Fruit fly (Drosophila melanogaster) Kc167 (cell line): ENCODE measurements around the gene Reck.

Source experiments
- insv ChIP-seq: fragments of >200 bp; optimal IDR thresholded peaks from 3 replicates; lab custom pipeline; 2018; ENCODE audit warnings: missing external identifiers
- psq ChIP-seq: fragments of >200 bp; optimal IDR thresholded peaks from 2 replicates; lab custom pipeline; 2017; ENCODE audit warnings: missing external identifiers

- TF ChIP-seq psq (lab: Kevin White, UChicago) = no peak
- TF ChIP-seq insv (lab: Kevin White, UChicago) = no peak
Measured at dm6 chr3L:15005085-15005484, 8.8 kb downstream of the Reck start.
